Fruit fly (Drosophila melanogaster) whole organism, wandering third instar larva: ENCODE measurements around the gene Snm1.

Experiments
- Abd-B ChIP-seq: fragments of >200 bp; optimal IDR thresholded peaks from 2 replicates; lab custom pipeline; 2017; ENCODE audit warnings: missing biosample characterization, missing genetic modification characterization
- CG32264 ChIP-seq: fragments of 200-800 bp; sonication (Bioruptor generic); optimal IDR thresholded peaks from 2 replicates; lab custom pipeline; 2016; ENCODE audit warnings: missing biosample characterization, missing genetic modification characterization
- CG9705 ChIP-seq: fragments of 200-800 bp; sonication (Bioruptor generic); optimal IDR thresholded peaks from 2 replicates; lab custom pipeline; 2018; ENCODE audit warnings: missing biosample characterization, mild to moderate bottlenecking, missing genetic modification characterization
- CrebA ChIP-seq: fragments of 200-800 bp; sonication (Bioruptor generic); optimal IDR thresholded peaks from 2 replicates; lab custom pipeline; 2016; ENCODE audit warnings: missing biosample characterization, mild to moderate bottlenecking, missing genetic modification characterization, borderline replicate concordance
- Dfd ChIP-seq: fragments of >200 bp; optimal IDR thresholded peaks from 2 replicates; lab custom pipeline; 2017; ENCODE audit warnings: missing biosample characterization, missing genetic modification characterization
- Hnf4 ChIP-seq: fragments of 200-800 bp; sonication (Bioruptor generic); optimal IDR thresholded peaks from 2 replicates; lab custom pipeline; 2016; ENCODE audit warnings: missing biosample characterization, mild to moderate bottlenecking, missing genetic modification characterization
- Hr78 ChIP-seq: fragments of >200 bp; optimal IDR thresholded peaks from 2 replicates; lab custom pipeline; 2017; ENCODE audit warnings: missing biosample characterization, missing genetic modification characterization
- Jra ChIP-seq: sonication (Bioruptor generic); optimal IDR thresholded peaks from 2 replicates; lab custom pipeline; 2016; ENCODE audit warnings: missing biosample characterization, missing genetic modification characterization
- Mio ChIP-seq: sonication (Bioruptor generic); optimal IDR thresholded peaks from 2 replicates; lab custom pipeline; 2016; ENCODE audit warnings: missing biosample characterization, missing genetic modification characterization
- OdsH ChIP-seq: fragments of 200-800 bp; sonication (Bioruptor generic); optimal IDR thresholded peaks from 2 replicates; lab custom pipeline; 2016; ENCODE audit warnings: missing biosample characterization, mild to moderate bottlenecking, missing genetic modification characterization
- Rel ChIP-seq, 2 experiments: fragments of 200-800 bp; sonication (Bioruptor generic) in 1 of 2; optimal IDR thresholded peaks; 2 replicates in 1 of 2; 3 replicates in 1 of 2; lab custom pipeline; 2016 to 2019; ENCODE audit warnings: mild to moderate bottlenecking in 2 of 2, missing biosample characterization in 2 of 2, missing genetic modification characterization in 2 of 2, moderate library complexity in 1 of 2
- Sp1 ChIP-seq: fragments of 200-800 bp; sonication (Bioruptor generic); optimal IDR thresholded peaks from 3 replicates; lab custom pipeline; 2019; ENCODE audit warnings: missing biosample characterization, mild to moderate bottlenecking, missing genetic modification characterization, moderate library complexity
- Vsx2 ChIP-seq: fragments of 200-300, 225-300 bp; sonication (Bioruptor generic); optimal IDR thresholded peaks from 2 replicates; lab custom pipeline; 2018; ENCODE audit warnings: missing biosample characterization, missing genetic modification characterization; ENCODE audit not compliant: partially characterized antibody
- br ChIP-seq: fragments of 200-800 bp; sonication (Bioruptor generic); optimal IDR thresholded peaks from 2 replicates; lab custom pipeline; 2016; ENCODE audit warnings: missing biosample characterization, missing genetic modification characterization
- brk ChIP-seq: fragments of 200-800 bp; sonication (Bioruptor generic); optimal IDR thresholded peaks from 2 replicates; lab custom pipeline; 2016; ENCODE audit warnings: missing biosample characterization, mild to moderate bottlenecking, missing genetic modification characterization
- dsf ChIP-seq: sonication (Bioruptor generic); optimal IDR thresholded peaks from 2 replicates; lab custom pipeline; 2016; ENCODE audit warnings: missing biosample characterization, missing genetic modification characterization, borderline replicate concordance
- ey ChIP-seq: fragments of 200-800 bp; sonication (Bioruptor generic); optimal IDR thresholded peaks from 2 replicates; lab custom pipeline; 2016; ENCODE audit warnings: missing biosample characterization, missing genetic modification characterization
- foxo ChIP-seq, 2 experiments: fragments of 200-800 bp; sonication (Bioruptor generic); optimal IDR thresholded peaks; 2 replicates in 1 of 2; 3 replicates in 1 of 2; lab custom pipeline; 2016 to 2017; ENCODE audit warnings: missing biosample characterization in 2 of 2, missing genetic modification characterization in 2 of 2
- fru ChIP-seq: fragments of 200-800 bp; sonication (Bioruptor generic); optimal IDR thresholded peaks from 3 replicates; lab custom pipeline; 2016; ENCODE audit warnings: missing biosample characterization, mild to moderate bottlenecking, missing genetic modification characterization
- h ChIP-seq: fragments of 200-800 bp; sonication (Bioruptor generic); optimal IDR thresholded peaks from 3 replicates; lab custom pipeline; 2016; ENCODE audit warnings: missing biosample characterization, mild to moderate bottlenecking, missing genetic modification characterization
- jim ChIP-seq: fragments of 175-275, 200-325 bp; sonication (Bioruptor generic); optimal IDR thresholded peaks from 2 replicates; lab custom pipeline; 2016; ENCODE audit warnings: missing biosample characterization, mild to moderate bottlenecking, missing genetic modification characterization
- pan ChIP-seq: fragments of >200 bp; optimal IDR thresholded peaks from 2 replicates; lab custom pipeline; 2017
- psq ChIP-seq: fragments of 200-800 bp; sonication (Bioruptor generic); optimal IDR thresholded peaks from 3 replicates; lab custom pipeline; 2017; ENCODE audit warnings: missing biosample characterization, mild to moderate bottlenecking, missing genetic modification characterization, moderate library complexity
- rgr ChIP-seq: fragments of 200-800 bp; sonication (Bioruptor generic); optimal IDR thresholded peaks from 3 replicates; lab custom pipeline; 2016; ENCODE audit warnings: missing biosample characterization, mild to moderate bottlenecking, missing genetic modification characterization
- sage ChIP-seq: fragments of 200-800 bp; sonication (Bioruptor generic); optimal IDR thresholded peaks from 2 replicates; lab custom pipeline; 2016; ENCODE audit warnings: missing biosample characterization, mild to moderate bottlenecking, missing genetic modification characterization
- tai ChIP-seq: sonication (Bioruptor generic); optimal IDR thresholded peaks from 2 replicates; lab custom pipeline; 2016; ENCODE audit warnings: missing biosample characterization, missing genetic modification characterization
- usp ChIP-seq: fragments of >200 bp; optimal IDR thresholded peaks from 2 replicates; lab custom pipeline; 2017; ENCODE audit warnings: missing biosample characterization, missing genetic modification characterization
- woc ChIP-seq: sonication (Bioruptor generic); optimal IDR thresholded peaks from 2 replicates; lab custom pipeline; 2016; ENCODE audit warnings: missing biosample characterization, mild to moderate bottlenecking, missing genetic modification characterization

Snm1 gene

dm6 chr3R:5518627-5519026 lies 36.3 kb upstream of the Snm1 start (continued):
- TF ChIP-seq Rel (GFP tag; optimal IDR thresholded peaks at IDR 0.05; lab: Kevin White, UChicago): no peak
- TF ChIP-seq Rel (tag; optimal IDR thresholded peaks at IDR 0.05; lab: Kevin White, UChicago): no peak
- no peak for TF ChIP-seq brk (GFP tag; lab: Kevin White, UChicago)
- TF ChIP-seq woc (GFP tag; lab: Kevin White, UChicago): peak; percentile 60
- TF ChIP-seq fru (GFP tag; lab: Kevin White, UChicago): peak; percentile 55
- no peak for TF ChIP-seq Dfd (GFP tag; lab: Kevin White, UChicago)
- no peak for TF ChIP-seq CrebA (GFP tag; lab: Kevin White, UChicago)
- TF ChIP-seq br (GFP tag; lab: Kevin White, UChicago): peak; percentile 24
- peak; percentile 30 for TF ChIP-seq psq (GFP tag; lab: Kevin White, UChicago)
- TF ChIP-seq CG32264 (GFP tag; lab: Kevin White, UChicago): no peak
- peak; percentile 35 for TF ChIP-seq h
- TF ChIP-seq tai (GFP tag; lab: Kevin White, UChicago): no peak
- no peak for TF ChIP-seq Vsx2 (GFP tag; lab: Kevin White, UChicago)
- no peak for TF ChIP-seq usp
- TF ChIP-seq Abd-B (GFP tag; lab: Kevin White, UChicago): no peak

DNA sequence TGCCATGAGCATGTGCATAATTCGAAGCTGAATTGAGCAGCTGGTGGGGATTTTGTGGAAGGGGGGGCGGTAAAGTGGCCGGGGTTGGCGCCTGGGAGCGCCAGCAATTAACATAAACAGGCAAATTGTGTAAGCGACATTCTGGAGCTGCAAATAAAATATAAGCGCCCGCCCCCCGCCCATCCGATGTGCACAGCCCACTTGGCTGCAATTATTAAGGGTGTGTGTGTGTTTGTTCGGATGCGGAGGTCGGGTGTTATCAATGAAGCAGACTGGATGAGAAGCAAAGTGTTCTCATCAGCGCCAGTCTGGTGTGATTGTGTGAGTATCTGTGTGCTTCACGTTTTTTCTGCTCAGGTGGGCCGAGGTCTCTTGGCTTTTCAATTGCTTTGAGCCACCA lies 35.1 kb upstream of the Snm1 start:
- TF ChIP-seq Vsx2 (GFP tag; lab: Kevin White, UChicago): no peak
- no peak for TF ChIP-seq Rel (GFP tag; optimal IDR thresholded peaks at IDR 0.05; lab: Kevin White, UChicago)
- TF ChIP-seq Rel (tag; optimal IDR thresholded peaks at IDR 0.05; lab: Kevin White, UChicago): peak; percentile 67

DNA sequence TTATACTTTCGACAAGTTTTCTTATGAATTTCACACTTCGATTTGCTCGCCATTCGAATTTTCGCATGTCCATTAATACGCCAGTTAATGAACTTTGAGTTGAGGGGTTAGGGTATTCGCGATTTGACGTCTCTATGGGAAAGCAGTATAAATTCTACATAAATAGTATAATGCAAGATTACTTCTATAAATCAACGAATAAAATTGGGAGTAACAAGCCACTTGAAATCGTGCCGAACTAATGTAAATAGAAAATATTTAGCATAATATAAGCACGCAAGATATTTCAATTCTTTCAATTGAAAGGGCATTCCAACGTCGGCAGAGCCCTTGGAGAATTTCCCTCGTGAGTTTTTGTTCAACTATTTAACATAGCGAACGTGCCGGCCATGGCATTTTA lies 34.3 kb upstream of the Snm1 start:
- TF ChIP-seq woc (GFP tag; lab: Kevin White, UChicago) (no peak), fru (GFP tag; lab: Kevin White, UChicago) (no peak)

- TF ChIP-seq CG9705 (GFP tag; lab: Kevin White, UChicago) (no peak), Sp1 (no peak), h (no peak), Mio (GFP tag; lab: Kevin White, UChicago) (no peak), Hr78 (no peak), OdsH (GFP tag; lab: Kevin White, UChicago) (no peak), pan (lab: Kevin White, UChicago) (no peak), foxo (GFP tag; optimal IDR thresholded peaks at IDR 0.05; lab: Kevin White, UChicago) (no peak), ey (GFP tag; lab: Kevin White, UChicago) (no peak), dsf (no peak), Abd-B (GFP tag; lab: Kevin White, UChicago) (no peak), Vsx2 (GFP tag; lab: Kevin White, UChicago) (no peak), sage (GFP tag; lab: Kevin White, UChicago) (no peak)
These were observed 31.7 kb upstream of the Snm1 start, which contains the start of the genes CG43845 and Nmdar1 for dm6 chr3R:5523070-5523637. TSS of gene CG43845 (minus strand) at chr3R:5523120. TSS of gene Nmdar1 (minus strand) at chr3R:5523328.

DNA sequence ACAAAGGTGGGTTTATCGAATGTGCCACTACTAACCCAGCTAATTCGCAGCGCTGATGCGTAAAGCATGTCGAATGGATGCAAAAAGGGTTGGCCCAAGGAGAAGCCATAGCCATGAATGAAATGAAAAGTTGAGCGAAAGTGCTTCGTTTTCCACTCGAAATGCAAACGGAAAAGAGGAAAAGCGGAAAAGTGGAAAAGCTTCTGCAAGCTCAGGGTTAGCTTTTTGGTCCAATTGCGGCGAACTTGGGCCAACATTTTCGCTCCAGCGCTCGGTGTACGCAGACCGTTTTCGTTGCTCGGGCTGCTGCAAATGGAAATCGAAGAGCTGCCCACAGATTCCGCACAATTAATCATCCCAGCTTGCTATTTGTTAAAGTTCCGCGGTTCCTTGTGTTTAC lies 30.1 kb upstream of the Snm1 start:
- no peak for TF ChIP-seq rgr (GFP tag; lab: Kevin White, UChicago)
- no peak for TF ChIP-seq CrebA (GFP tag; lab: Kevin White, UChicago)

DNA sequence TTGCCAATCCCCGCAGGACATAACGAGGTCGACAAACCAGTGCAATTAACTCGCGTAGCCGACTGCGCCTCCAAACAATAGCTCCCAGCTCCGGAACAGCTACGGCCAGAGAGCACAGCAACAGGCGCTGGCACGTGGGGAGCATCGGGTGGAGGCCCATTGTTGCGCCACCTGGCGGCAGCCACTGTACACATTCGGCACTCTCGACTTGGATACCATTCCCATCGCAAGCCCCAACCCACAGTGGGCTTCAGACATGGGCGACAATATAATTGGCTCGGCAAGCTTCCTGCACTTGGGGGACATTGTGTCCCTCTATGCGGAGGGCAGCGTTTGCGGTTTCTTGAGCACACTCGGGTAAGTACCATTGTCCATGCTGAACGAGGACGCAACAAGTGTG lies 27.3 kb upstream of the Snm1 start:
- no peak for TF ChIP-seq Hnf4 (GFP tag; lab: Kevin White, UChicago)
- no peak for TF ChIP-seq Rel (GFP tag; optimal IDR thresholded peaks at IDR 0.05; lab: Kevin White, UChicago)
- TF ChIP-seq Rel (tag; optimal IDR thresholded peaks at IDR 0.05; lab: Kevin White, UChicago): no peak
- no peak for TF ChIP-seq Sp1
- TF ChIP-seq jim (GFP tag; lab: Kevin White, UChicago): no peak
- no peak for TF ChIP-seq rgr (GFP tag; lab: Kevin White, UChicago)
- TF ChIP-seq CG9705 (GFP tag; lab: Kevin White, UChicago): no peak
- TF ChIP-seq Vsx2 (GFP tag; lab: Kevin White, UChicago): no peak
- TF ChIP-seq foxo (GFP tag; optimal IDR thresholded peaks at IDR 0.05; lab: Kevin White, UChicago): no peak
- TF ChIP-seq usp: no peak
- TF ChIP-seq Jra (GFP tag; lab: Kevin White, UChicago): no peak
- TF ChIP-seq, all 38 proteins: peak for 0
